Worm (Caenorhabditis elegans) whole organism, young adult: ENCODE results near the gene F47G3.3.

ENCODE experiments used
- B0035.1 ChIP-seq: sonication (generic microtip); optimal IDR thresholded peaks from 2 replicates; lab custom pipeline; 2016; ENCODE audit warnings: missing genetic modification characterization, mild to moderate bottlenecking, missing compliant biosample characterization, missing genotype, missing genetic modification reagents
- B0261.1 ChIP-seq: sonication (generic microtip); optimal IDR thresholded peaks from 2 replicates; lab custom pipeline; 2016; ENCODE audit warnings: mild to moderate bottlenecking, missing genetic modification characterization, moderate library complexity, missing compliant biosample characterization
- F33H1.4 ChIP-seq: fragments of 200-800 bp; sonication (Bioruptor generic); IDR thresholded peaks from 2 replicates; pipeline ENCODE4 v1.3.6; 2022; ENCODE audit warnings: missing genetic modification reagents, missing genetic modification characterization, missing compliant biosample characterization
- F49E8.2 ChIP-seq: sonication (generic microtip); optimal IDR thresholded peaks from 3 replicates; lab custom pipeline; 2017; ENCODE audit warnings: missing genetic modification characterization, mild to moderate bottlenecking, missing compliant biosample characterization, antibody characterized with exemption, moderate library complexity; ENCODE audit not compliant: insufficient read depth
- F57A8.1 ChIP-seq: fragments of 200-800 bp; sonication (Bioruptor generic); optimal IDR thresholded peaks from 2 replicates; lab custom pipeline; 2018; ENCODE audit warnings: mild to moderate bottlenecking, missing genetic modification characterization, moderate library complexity, missing compliant biosample characterization
- Y56A3A.18 ChIP-seq: fragments of 200-800 bp; sonication (Bioruptor generic); IDR thresholded peaks from 2 replicates; pipeline ENCODE4 v1.3.6; 2022; ENCODE audit warnings: missing genetic modification reagents, missing genetic modification characterization, missing compliant biosample characterization
- Y79H2A.3 ChIP-seq: fragments of 200-800 bp; sonication (Bioruptor generic); conservative IDR thresholded peaks from 2 replicates; pipeline ENCODE4 v1.3.6; 2022; ENCODE audit warnings: missing genetic modification reagents, missing genetic modification characterization, missing compliant biosample characterization
- ama-1 ChIP-seq, 3 experiments: fragments of 150-350 bp in 1 of 3; sonication (generic microtip) in 2 of 3; optimal IDR thresholded peaks; 2 replicates each; lab custom pipeline; 2014 to 2018; ENCODE audit warnings: missing biosample characterization in 2 of 3, missing genetic modification characterization in 2 of 3, missing genetic modification reagents in 2 of 3
- attf-3 ChIP-seq: fragments of 200-800 bp; sonication (Bioruptor generic); conservative IDR thresholded peaks from 2 replicates; pipeline ENCODE4 v1.3.6; 2022; ENCODE audit warnings: missing genetic modification reagents, missing genetic modification characterization, missing compliant biosample characterization
- ceh-40 ChIP-seq: fragments of 200-800 bp; sonication (Bioruptor generic); IDR thresholded peaks from 2 replicates; pipeline ENCODE4 v1.3.6; 2022; ENCODE audit warnings: missing genetic modification characterization, missing compliant biosample characterization
- ceh-91 ChIP-seq: fragments of 200-800 bp; sonication (Bioruptor generic); IDR thresholded peaks from 2 replicates; pipeline ENCODE4 v1.3.6; 2022; ENCODE audit warnings: missing genetic modification reagents, missing genetic modification characterization, missing compliant biosample characterization
- dox-1 ChIP-seq: fragments of 200-800 bp; sonication (Bioruptor generic); IDR thresholded peaks from 2 replicates; pipeline ENCODE4 v1.3.6; 2022; ENCODE audit warnings: missing genetic modification reagents, missing genetic modification characterization, missing compliant biosample characterization
- dpff-1 ChIP-seq: sonication (generic microtip); optimal IDR thresholded peaks from 2 replicates; lab custom pipeline; 2017; ENCODE audit warnings: mild to moderate bottlenecking, missing genetic modification characterization, missing compliant biosample characterization
- dpl-1 ChIP-seq: fragments of 150-350 bp; optimal IDR thresholded peaks from 2 replicates; lab custom pipeline; 2014; ENCODE audit warnings: missing biosample characterization, missing genetic modification reagents, missing genetic modification characterization
- efl-1 ChIP-seq: fragments of 150-350 bp; optimal IDR thresholded peaks from 2 replicates; lab custom pipeline; 2014; ENCODE audit warnings: missing biosample characterization, missing genetic modification reagents, missing genetic modification characterization
- egl-44 ChIP-seq: fragments of 200-800 bp; sonication (Bioruptor generic); IDR thresholded peaks from 2 replicates; pipeline ENCODE4 v1.3.6; 2022; ENCODE audit warnings: missing genetic modification reagents, missing genetic modification characterization, missing compliant biosample characterization
- gei-17 ChIP-seq: fragments of 200-800 bp; sonication (Bioruptor generic); optimal IDR thresholded peaks from 2 replicates; lab custom pipeline; 2018; ENCODE audit warnings: mild to moderate bottlenecking, missing genetic modification characterization, missing compliant biosample characterization
- him-1 ChIP-seq: sonication (generic microtip); optimal IDR thresholded peaks from 2 replicates; lab custom pipeline; 2016; ENCODE audit warnings: missing genotype, missing genetic modification reagents, missing genetic modification characterization, missing compliant biosample characterization
- hmg-1.2 ChIP-seq: fragments of 200-800 bp; sonication (Bioruptor generic); IDR thresholded peaks from 2 replicates; pipeline ENCODE4 v1.3.6; 2022; ENCODE audit warnings: missing genetic modification reagents, missing genetic modification characterization, missing compliant biosample characterization
- hsf-1 ChIP-seq: fragments of 200-800 bp; sonication (Bioruptor generic); IDR thresholded peaks from 2 replicates; pipeline ENCODE4 v1.3.6; 2022; ENCODE audit warnings: missing genetic modification reagents, missing genetic modification characterization, missing compliant biosample characterization
- let-526 ChIP-seq: fragments of 200-800 bp; sonication (Bioruptor generic); IDR thresholded peaks from 2 replicates; pipeline ENCODE4 v1.3.6; 2022; ENCODE audit warnings: missing genetic modification reagents, missing genetic modification characterization, missing compliant biosample characterization
- lin-26 ChIP-seq: fragments of 200-800 bp; sonication (Bioruptor generic); IDR thresholded peaks from 2 replicates; pipeline ENCODE4 v1.3.6; 2022; ENCODE audit warnings: missing genetic modification reagents, missing genetic modification characterization, missing compliant biosample characterization
- lin-35 ChIP-seq, 3 experiments: fragments of 150-350 bp in 2 of 3; sonication (generic microtip) in 1 of 3; optimal IDR thresholded peaks; 2 replicates each; lab custom pipeline; 2014 to 2018; ENCODE audit warnings: missing biosample characterization in 3 of 3, missing genetic modification characterization in 3 of 3, missing genetic modification reagents in 3 of 3
- lin-40 ChIP-seq: sonication (generic microtip); optimal IDR thresholded peaks from 2 replicates; lab custom pipeline; 2016; ENCODE audit warnings: missing genetic modification characterization, mild to moderate bottlenecking, missing compliant biosample characterization, missing genotype, missing genetic modification reagents
- madf-3 ChIP-seq: fragments of 200-800 bp; sonication (Bioruptor generic); IDR thresholded peaks from 2 replicates; pipeline ENCODE4 v1.3.6; 2022; ENCODE audit warnings: missing genetic modification reagents, missing genetic modification characterization, missing compliant biosample characterization
- madf-6 ChIP-seq: fragments of 200-800 bp; sonication (Bioruptor generic); IDR thresholded peaks from 2 replicates; pipeline ENCODE4 v1.3.6; 2022; ENCODE audit warnings: missing genetic modification reagents, missing genetic modification characterization, missing compliant biosample characterization
- madf-8 ChIP-seq: fragments of 200-800 bp; sonication (Bioruptor generic); conservative IDR thresholded peaks from 2 replicates; pipeline ENCODE4 v1.3.6; 2022; ENCODE audit warnings: missing genetic modification reagents, missing genetic modification characterization, missing compliant biosample characterization
- mcd-1 ChIP-seq: fragments of 200-800 bp; sonication (Bioruptor generic); IDR thresholded peaks from 2 replicates; pipeline ENCODE4 v1.3.6; 2022; ENCODE audit warnings: missing genetic modification reagents, missing genetic modification characterization, missing compliant biosample characterization
- nfya-2 ChIP-seq: fragments of 200-800 bp; sonication (Bioruptor generic); IDR thresholded peaks from 2 replicates; pipeline ENCODE4 v1.3.6; 2022; ENCODE audit warnings: missing genetic modification reagents, missing genetic modification characterization, missing compliant biosample characterization
- nhr-27 ChIP-seq: fragments of 200-800 bp; sonication (Bioruptor generic); optimal IDR thresholded peaks from 2 replicates; lab custom pipeline; 2018; ENCODE audit warnings: mild to moderate bottlenecking, missing genetic modification characterization, moderate library complexity, missing compliant biosample characterization
- pbrm-1 ChIP-seq: fragments of 200-800 bp; sonication (Bioruptor generic); IDR thresholded peaks from 2 replicates; pipeline ENCODE4 v1.3.6; 2022; ENCODE audit warnings: missing genetic modification reagents, missing genetic modification characterization, missing compliant biosample characterization
- rcor-1 ChIP-seq: fragments of 200-800 bp; sonication (Bioruptor generic); IDR thresholded peaks from 2 replicates; pipeline ENCODE4 v1.3.6; 2022; ENCODE audit warnings: missing genetic modification reagents, missing genetic modification characterization, missing compliant biosample characterization
- rpc-1 ChIP-seq, 2 experiments: fragments of 150-350 bp in 1 of 2; sonication (generic microtip) in 1 of 2; optimal IDR thresholded peaks; 2 replicates each; lab custom pipeline; 2014 to 2018; ENCODE audit warnings: missing biosample characterization in 1 of 2, missing genetic modification characterization in 1 of 2, missing genetic modification reagents in 1 of 2, missing genotype in 1 of 2
- sea-2 ChIP-seq: fragments of 200-800 bp; sonication (Bioruptor generic); IDR thresholded peaks from 2 replicates; pipeline ENCODE4 v1.3.6; 2022; ENCODE audit warnings: missing genetic modification characterization, missing compliant biosample characterization
- snpc-1.1 ChIP-seq: sonication (generic microtip); optimal IDR thresholded peaks from 2 replicates; lab custom pipeline; 2017; ENCODE audit warnings: missing genetic modification characterization, mild to moderate bottlenecking, missing compliant biosample characterization, antibody characterized with exemption, moderate library complexity, missing genotype, missing genetic modification reagents; ENCODE audit not compliant: insufficient read depth
- snpc-4 ChIP-seq, 5 experiments: fragments of 150-350 bp in 1 of 5; sonication (generic microtip) in 4 of 5; optimal IDR thresholded peaks; 2 replicates each; lab custom pipeline; 2014 to 2018; ENCODE audit warnings: missing genetic modification characterization in 5 of 5, missing biosample characterization in 3 of 5, antibody characterized with exemption in 2 of 5, mild to moderate bottlenecking in 2 of 5, missing compliant biosample characterization in 2 of 5, missing genotype in 2 of 5, moderate library complexity in 2 of 5, missing genetic modification reagents in 1 of 5
- sptf-2 ChIP-seq: fragments of 200-800 bp; sonication (Bioruptor generic); optimal IDR thresholded peaks from 2 replicates; lab custom pipeline; 2018; ENCODE audit warnings: mild to moderate bottlenecking, missing genetic modification characterization, missing compliant biosample characterization
- ztf-18 ChIP-seq: sonication (generic microtip); optimal IDR thresholded peaks from 2 replicates; lab custom pipeline; 2016; ENCODE audit warnings: missing genotype, mild to moderate bottlenecking, missing genetic modification characterization, missing compliant biosample characterization
- ztf-26 ChIP-seq: sonication (generic microtip); optimal IDR thresholded peaks from 2 replicates; lab custom pipeline; 2017; ENCODE audit warnings: missing genetic modification characterization, missing compliant biosample characterization

Gene F47G3.3

DNA sequence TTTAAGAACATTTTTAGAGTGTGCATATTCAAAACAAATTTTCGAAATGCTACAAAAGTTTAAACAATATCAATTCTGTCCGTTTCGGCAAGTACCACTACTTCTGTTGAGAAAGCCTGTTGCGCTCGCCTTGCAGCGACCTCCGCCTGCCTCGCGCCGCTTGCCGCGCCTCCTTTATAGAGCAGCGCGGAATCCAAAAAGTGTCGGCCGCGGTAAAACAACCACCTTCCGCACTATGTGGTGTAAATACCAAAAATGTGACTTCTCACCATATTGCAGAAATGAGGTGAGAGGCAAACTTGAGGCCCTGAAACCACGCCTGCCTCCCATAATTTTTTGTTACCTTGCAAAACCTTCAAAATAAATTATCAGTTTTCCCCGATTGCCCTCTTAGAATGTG, 22.9 kb upstream of the F47G3.3 start:
- TF ChIP-seq him-1 (tag; lab: Kevin White, UChicago) (no peak), rpc-1 (optimal IDR thresholded peaks at IDR 0.05; lab: Kevin White, UChicago) (no peak), rpc-1 (tag; optimal IDR thresholded peaks at IDR 0.05; lab: Kevin White, UChicago) (no peak), F57A8.1 (GFP tag; lab: Kevin White, UChicago) (no peak), gei-17 (GFP tag; lab: Kevin White, UChicago) (no peak), rcor-1 (no peak), snpc-1.1 (tag; lab: Kevin White, UChicago) (peak; percentile 55), snpc-4 (GFP tag; optimal IDR thresholded peaks at IDR 0.05; lab: Kevin White, UChicago) (no peak), snpc-4 (tag; optimal IDR thresholded peaks at IDR 0.05; lab: Kevin White, UChicago) (peak in 2 of 4 experiments; percentile 70 to 83)
- TF ChIP-seq, all 124 proteins: peak for 2

DNA sequence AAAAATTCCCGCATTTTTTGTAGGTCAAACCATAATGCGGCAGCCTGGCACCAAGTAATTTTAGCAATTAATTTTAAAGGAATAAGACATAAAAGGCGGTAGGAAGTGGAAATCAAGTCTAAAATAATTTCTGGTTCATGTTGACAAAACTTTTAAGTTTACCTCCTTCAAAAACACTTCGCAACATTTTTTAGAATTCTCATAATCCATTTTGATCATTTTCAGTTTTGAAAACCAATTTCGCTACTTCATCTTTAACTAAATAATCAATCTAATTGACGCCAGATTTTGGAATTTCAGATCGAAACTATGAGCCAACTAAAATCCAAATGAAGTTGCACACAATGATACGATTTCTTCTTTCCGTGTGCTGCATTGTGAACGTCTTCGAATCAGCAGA, 16.0 kb upstream of the F47G3.3 start, which contains the start of gene lgc-40:
Gene lgc-40, plus strand, starts transcription at position 301 of the 400 bp plus-strand sequence.
- no peak for TF ChIP-seq ama-1 (optimal IDR thresholded peaks at IDR 0.05; lab: Kevin White, UChicago)
- TF ChIP-seq ama-1 (GFP tag; optimal IDR thresholded peaks at IDR 0.05; lab: Kevin White, UChicago) = no peak
- TF ChIP-seq F49E8.2 (tag; lab: Kevin White, UChicago) = no peak
- no peak for TF ChIP-seq sea-2 (GFP tag; lab: Robert Waterston, UW)
- no peak for TF ChIP-seq nfya-2 (GFP tag; lab: Robert Waterston, UW)
- TF ChIP-seq lin-40 (tag; lab: Kevin White, UChicago) = no peak
- TF ChIP-seq attf-3 = no peak

DNA sequence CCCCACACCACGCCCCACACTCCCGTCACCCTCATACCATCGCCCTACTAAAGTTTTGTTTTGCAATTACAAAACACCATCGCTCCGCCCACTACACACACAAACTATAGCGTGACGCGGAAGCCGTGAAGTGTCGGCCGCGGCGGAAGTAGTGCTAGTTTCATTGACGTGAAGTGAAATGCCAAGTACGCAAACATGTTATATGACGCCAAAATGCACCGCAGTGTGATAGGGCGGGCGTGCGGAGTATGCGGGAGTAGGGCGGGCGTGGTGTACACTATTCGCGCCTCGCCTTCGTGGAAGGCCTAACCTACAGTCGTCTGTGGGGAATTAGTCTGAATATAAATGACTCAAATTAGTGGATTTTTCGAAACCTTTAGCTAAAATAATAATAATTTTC, 12.9 kb upstream of the F47G3.3 start:
- TF ChIP-seq let-526 (GFP tag; lab: Robert Waterston, UW) = no peak
- TF ChIP-seq ztf-18 = no peak
- TF ChIP-seq madf-8 = peak; percentile 29; the same call in 1 of the 2 replicates
- peak; percentile 68 for TF ChIP-seq snpc-4 (GFP tag; optimal IDR thresholded peaks at IDR 0.05; lab: Kevin White, UChicago)
- TF ChIP-seq snpc-4 (tag; optimal IDR thresholded peaks at IDR 0.05; lab: Kevin White, UChicago) = peak; percentile 28 to 93 (median 90)
- TF ChIP-seq pbrm-1 (GFP tag; lab: Robert Waterston, UW) = peak; percentile 76
- peak; percentile 62 for TF ChIP-seq him-1 (tag; lab: Kevin White, UChicago)
- TF ChIP-seq dox-1 (GFP tag; lab: Robert Waterston, UW) = 0 out of 2 replicates have a peak, but pooled peaks have one; percentile 16
- no peak for TF ChIP-seq B0261.1 (tag; lab: Kevin White, UChicago)
- TF ChIP-seq hmg-1.2 (GFP tag; lab: Robert Waterston, UW) = peak; percentile 65
- TF ChIP-seq sptf-2 (GFP tag; lab: Kevin White, UChicago) = peak; percentile 19
- peak; percentile 80 for TF ChIP-seq snpc-1.1 (tag; lab: Kevin White, UChicago)
- no peak for TF ChIP-seq nfya-2 (GFP tag; lab: Robert Waterston, UW)
- peak; percentile 40 for TF ChIP-seq efl-1 (GFP tag; lab: Kevin White, UChicago)
- TF ChIP-seq ceh-91 (GFP tag; lab: Robert Waterston, UW) = no peak
- no peak for TF ChIP-seq nhr-27 (tag; lab: Kevin White, UChicago)
- TF ChIP-seq rcor-1 = peak; percentile 75; the same call in 1 of the 2 replicates
- TF ChIP-seq madf-6 (GFP tag; lab: Robert Waterston, UW) = peak; percentile 72
- 0 out of 2 replicates have a peak, but pooled peaks have one; percentile 19 for TF ChIP-seq madf-3 (GFP tag; lab: Robert Waterston, UW)
- 0 out of 2 replicates have a peak, but pooled peaks have one; percentile 29 for TF ChIP-seq hsf-1 (GFP tag; lab: Robert Waterston, UW)
- TF ChIP-seq, all 124 proteins: peak for 13

DNA sequence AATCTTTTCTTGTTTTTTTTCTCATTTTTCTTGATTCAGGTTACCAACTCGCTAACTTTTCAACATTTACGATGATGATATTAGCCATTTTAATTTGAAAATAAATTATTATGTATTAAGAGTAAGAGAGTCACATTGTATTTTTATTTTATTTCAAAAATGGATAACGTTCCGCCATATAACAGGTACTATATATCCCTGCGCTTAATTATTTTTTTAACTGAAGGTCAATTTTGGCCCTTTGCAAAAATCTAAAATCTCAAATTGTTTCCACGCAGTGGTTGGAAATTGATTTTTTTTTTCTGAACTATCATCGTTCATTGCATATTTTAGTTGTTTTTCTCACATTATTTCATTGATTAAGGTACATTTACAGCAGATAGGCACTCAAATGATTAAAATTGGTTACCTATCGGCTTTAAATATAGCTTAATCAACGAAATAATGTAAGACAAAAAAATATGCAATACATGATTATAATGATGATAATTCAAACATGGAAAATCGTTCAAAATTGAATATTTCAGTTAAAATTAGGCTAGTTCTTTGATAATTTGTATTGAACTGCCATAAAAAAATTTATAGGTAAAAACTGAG, 11.0 kb upstream of the F47G3.3 start:
- TF ChIP-seq B0035.1 (tag; lab: Kevin White, UChicago) = peak; percentile 81
- peak; percentile 44 for TF ChIP-seq B0261.1 (tag; lab: Kevin White, UChicago)
- TF ChIP-seq mcd-1 (GFP tag; lab: Robert Waterston, UW) = peak; percentile 61; the same call in 1 of the 2 replicates
- TF ChIP-seq lin-35 (GFP tag; optimal IDR thresholded peaks at IDR 0.05; lab: Kevin White, UChicago) = peak in 2 of 3 experiments; percentile 50 to 91
- 0 out of 2 replicates have a peak, but pooled peaks have one; percentile 60 for TF ChIP-seq egl-44
- TF ChIP-seq ztf-26 (tag; lab: Kevin White, UChicago) = peak; percentile 98
- peak; percentile 95 for TF ChIP-seq Y56A3A.18 (GFP tag; lab: Robert Waterston, UW)
- no peak for TF ChIP-seq nfya-2 (GFP tag; lab: Robert Waterston, UW)
- peak; percentile 26 for TF ChIP-seq dpff-1 (tag; lab: Kevin White, UChicago)
- TF ChIP-seq dpl-1 (GFP tag; lab: Kevin White, UChicago) = no peak
- TF ChIP-seq F33H1.4 (GFP tag; lab: Robert Waterston, UW) = no peak
- no peak for TF ChIP-seq lin-26 (GFP tag; lab: Robert Waterston, UW)
- no peak for TF ChIP-seq Y79H2A.3 (GFP tag; lab: Robert Waterston, UW)
- TF ChIP-seq ceh-40 = no peak
